Fruit fly (Drosophila melanogaster) whole organism, embryonic: ENCODE measurements around the gene SCCRO4.

Experiments
- Abd-B ChIP-seq: fragments of 200-800 bp; sonication (Bioruptor generic); optimal IDR thresholded peaks from 2 replicates; lab custom pipeline; 2018; ENCODE audit warnings: missing biosample characterization, mild to moderate bottlenecking, missing genetic modification characterization, moderate library complexity
- Atf-2 ChIP-seq: fragments of 200-800 bp; sonication (Bioruptor generic); optimal IDR thresholded peaks from 2 replicates; lab custom pipeline; 2016; ENCODE audit warnings: missing biosample characterization, missing genetic modification characterization
- Awh ChIP-seq: fragments of 200-800 bp; sonication (Bioruptor generic); IDR thresholded peaks from 2 replicates; pipeline ENCODE4, ENCODE4 v1.3.6; 2022; ENCODE audit warnings: missing biosample characterization, missing genetic modification characterization
- CG10321 ChIP-seq: fragments of 200-800 bp; sonication (Bioruptor generic); IDR thresholded peaks from 2 replicates; pipeline ENCODE4 v1.3.6; 2022; ENCODE audit warnings: missing biosample characterization, missing genetic modification characterization
- CG10654 ChIP-seq: fragments of 200-800 bp; sonication (Bioruptor generic); optimal IDR thresholded peaks from 2 replicates; lab custom pipeline; 2016; ENCODE audit warnings: missing biosample characterization, missing genetic modification characterization
- CG1529 ChIP-seq: fragments of 200-800 bp; sonication (Bioruptor generic); optimal IDR thresholded peaks from 3 replicates; lab custom pipeline; 2018; ENCODE audit warnings: missing biosample characterization, missing genetic modification characterization
- CG1647 ChIP-seq: fragments of 200-800 bp; sonication (Bioruptor generic); optimal IDR thresholded peaks from 3 replicates; lab custom pipeline; 2016; ENCODE audit warnings: missing biosample characterization, missing genetic modification characterization
- CG16779 ChIP-seq: fragments of 200-800 bp; sonication (Bioruptor generic); IDR thresholded peaks from 2 replicates; pipeline ENCODE4 v1.3.6; 2022; ENCODE audit warnings: missing biosample characterization, missing genetic modification characterization
- CG17186 ChIP-seq: fragments of 200-800 bp; sonication (Bioruptor generic); optimal IDR thresholded peaks from 3 replicates; lab custom pipeline; 2017; ENCODE audit warnings: missing biosample characterization, missing genetic modification reagents, missing genetic modification characterization
- CG2712 ChIP-seq: fragments of 200-800 bp; optimal IDR thresholded peaks from 3 replicates; lab custom pipeline; 2019; ENCODE audit warnings: missing biosample characterization, mild to moderate bottlenecking, missing genetic modification characterization, moderate library complexity
- CG34224 ChIP-seq: fragments of 200-800 bp; sonication (Bioruptor generic); IDR thresholded peaks from 3 replicates; pipeline ENCODE4 v1.3.6; 2022; ENCODE audit warnings: missing biosample characterization, missing genetic modification characterization; ENCODE audit not compliant: partially characterized antibody
- CG34376 ChIP-seq: fragments of 200-800 bp; sonication (Bioruptor generic); optimal IDR thresholded peaks from 2 replicates; lab custom pipeline; 2018; ENCODE audit warnings: missing biosample characterization, mild to moderate bottlenecking, missing genetic modification characterization
- CG3995 ChIP-seq: fragments of 200-800 bp; sonication (Bioruptor generic); optimal IDR thresholded peaks from 3 replicates; lab custom pipeline; 2016; ENCODE audit warnings: missing biosample characterization, missing genetic modification characterization
- CG5180 ChIP-seq: fragments of 200-800 bp; sonication (Bioruptor generic); optimal IDR thresholded peaks from 3 replicates; lab custom pipeline; 2017; ENCODE audit warnings: missing biosample characterization, missing genetic modification characterization, mild to moderate bottlenecking, moderate library complexity, missing genetic modification reagents
- CG5245 ChIP-seq: fragments of 200-800 bp; sonication (Bioruptor generic); optimal IDR thresholded peaks from 3 replicates; lab custom pipeline; 2016; ENCODE audit warnings: missing biosample characterization, missing genetic modification characterization
- CG8281 ChIP-seq: fragments of 200-800 bp; sonication (Bioruptor generic); optimal IDR thresholded peaks from 2 replicates; lab custom pipeline; 2018; ENCODE audit warnings: missing biosample characterization, mild to moderate bottlenecking, missing genetic modification characterization, moderate library complexity
- CG9876 ChIP-seq: fragments of 200-800 bp; sonication (Bioruptor generic); optimal IDR thresholded peaks from 2 replicates; lab custom pipeline; 2016; ENCODE audit warnings: missing biosample characterization, missing genetic modification characterization
- CHES-1-like ChIP-seq: fragments of 200-800 bp; sonication (Bioruptor generic); optimal IDR thresholded peaks from 2 replicates; lab custom pipeline; 2016; ENCODE audit warnings: missing biosample characterization, missing genetic modification characterization
- Dfd ChIP-seq, 2 experiments: fragments of >200 bp; optimal IDR thresholded peaks; 2 replicates each; lab custom pipeline; 2017; ENCODE audit warnings: missing biosample characterization in 2 of 2, missing genetic modification characterization in 2 of 2
- Doc3 ChIP-seq: fragments of 200-800 bp; sonication (Bioruptor generic); IDR thresholded peaks from 3 replicates; pipeline ENCODE4 v1.3.6; 2022; ENCODE audit warnings: missing biosample characterization, missing genetic modification characterization; ENCODE audit not compliant: partially characterized antibody
- Ets97D ChIP-seq: fragments of 200-800 bp; sonication (Bioruptor generic); optimal IDR thresholded peaks from 3 replicates; lab custom pipeline; 2016; ENCODE audit warnings: missing biosample characterization, missing genetic modification characterization
- HLH3B ChIP-seq: fragments of 200-800 bp; sonication (Bioruptor generic); IDR thresholded peaks from 2 replicates; pipeline ENCODE4 v1.3.6; 2022; ENCODE audit warnings: missing biosample characterization, missing genetic modification characterization
- HLH54F ChIP-seq: fragments of 200-800 bp; sonication (Bioruptor generic); optimal IDR thresholded peaks from 3 replicates; lab custom pipeline; 2016; ENCODE audit warnings: missing biosample characterization, missing genetic modification characterization
- NK7.1 ChIP-seq: fragments of 200-800 bp; sonication (Bioruptor generic); optimal IDR thresholded peaks from 3 replicates; lab custom pipeline; 2016; ENCODE audit warnings: missing biosample characterization, missing genetic modification characterization
- Oaz ChIP-seq: fragments of 200-800 bp; sonication (Bioruptor generic); IDR thresholded peaks from 2 replicates; pipeline ENCODE4 v1.3.6; 2022; ENCODE audit warnings: missing biosample characterization, missing genetic modification characterization
- Opbp ChIP-seq: fragments of 200-800 bp; sonication (Bioruptor generic); IDR thresholded peaks from 3 replicates; pipeline ENCODE4 v1.3.6; 2022; ENCODE audit warnings: missing biosample characterization, missing genetic modification characterization; ENCODE audit not compliant: partially characterized antibody
- Ravus ChIP-seq: fragments of 200-800 bp; sonication (Bioruptor generic); IDR thresholded peaks from 2 replicates; pipeline ENCODE4 v1.3.6; 2022; ENCODE audit warnings: missing biosample characterization, missing genetic modification characterization
- Sry-β ChIP-seq: fragments of 200-800 bp; sonication (Bioruptor generic); optimal IDR thresholded peaks from 2 replicates; lab custom pipeline; 2018; ENCODE audit warnings: missing biosample characterization, mild to moderate bottlenecking, missing genetic modification characterization, moderate library complexity
- Vsx1 ChIP-seq: fragments of 200-800 bp; sonication (Bioruptor generic); optimal IDR thresholded peaks from 2 replicates; lab custom pipeline; 2017; ENCODE audit warnings: missing biosample characterization, mild to moderate bottlenecking, missing genetic modification characterization, missing genetic modification reagents
- amos ChIP-seq: fragments of 200-800 bp; sonication (Bioruptor generic); IDR thresholded peaks from 2 replicates; pipeline ENCODE4 v1.3.6; 2022; ENCODE audit warnings: missing biosample characterization, missing genetic modification characterization; ENCODE audit not compliant: partially characterized antibody
- ap ChIP-seq: fragments of 200-800 bp; sonication (Bioruptor generic); IDR thresholded peaks from 2 replicates; pipeline ENCODE4 v1.3.6; 2022; ENCODE audit warnings: missing biosample characterization, missing genetic modification characterization
- ara ChIP-seq: fragments of 200-800 bp; sonication (Bioruptor generic); IDR thresholded peaks from 2 replicates; pipeline ENCODE4 v1.3.6; 2022; ENCODE audit warnings: missing biosample characterization, missing genetic modification characterization
- bbx ChIP-seq: fragments of 200-800 bp; sonication (Bioruptor generic); IDR thresholded peaks from 2 replicates; pipeline ENCODE4 v1.3.6; 2022; ENCODE audit warnings: missing biosample characterization, missing genetic modification characterization; ENCODE audit not compliant: partially characterized antibody
- da ChIP-seq: fragments of 200-800 bp; sonication (Bioruptor generic); optimal IDR thresholded peaks from 2 replicates; lab custom pipeline; 2016; ENCODE audit warnings: missing biosample characterization, missing genetic modification characterization
- en ChIP-seq: fragments of 200-800 bp; sonication (Bioruptor generic); optimal IDR thresholded peaks from 2 replicates; lab custom pipeline; 2016; ENCODE audit warnings: missing biosample characterization, missing genetic modification characterization
- ftz-f1 ChIP-seq: fragments of 200-800 bp; sonication (Bioruptor generic); optimal IDR thresholded peaks from 2 replicates; lab custom pipeline; 2016; ENCODE audit warnings: missing biosample characterization, missing genetic modification characterization
- gem ChIP-seq: fragments of 200-800 bp; sonication (Bioruptor generic); optimal IDR thresholded peaks from 2 replicates; lab custom pipeline; 2019; ENCODE audit warnings: missing biosample characterization, mild to moderate bottlenecking, missing genetic modification characterization, moderate library complexity
- gsb ChIP-seq: fragments of 200-800 bp; sonication (Bioruptor generic); IDR thresholded peaks from 2 replicates; pipeline ENCODE4 v1.3.6; 2022; ENCODE audit warnings: missing biosample characterization, missing genetic modification characterization
- kah ChIP-seq: fragments of 200-800 bp; sonication (Bioruptor generic); optimal IDR thresholded peaks from 2 replicates; lab custom pipeline; 2018; ENCODE audit warnings: missing biosample characterization, mild to moderate bottlenecking, missing genetic modification characterization
- kay ChIP-seq: fragments of 200-800 bp; sonication (Bioruptor generic); optimal IDR thresholded peaks from 2 replicates; lab custom pipeline; 2016; ENCODE audit warnings: missing biosample characterization, missing genetic modification characterization
- mam ChIP-seq: fragments of 200-800 bp; sonication (Bioruptor generic); optimal IDR thresholded peaks from 3 replicates; lab custom pipeline; 2016; ENCODE audit warnings: missing biosample characterization, missing genetic modification characterization
- pan ChIP-seq, 4 experiments: fragments of >200 bp in 3 of 4; fragments of 200-800 bp in 1 of 4; sonication (Bioruptor generic) in 1 of 4; optimal IDR thresholded peaks in 3 of 4; IDR thresholded peaks in 1 of 4; 2 replicates each; pipeline versions ENCODE4 v1.3.6 to Lab custom; 2017 to 2022; ENCODE audit warnings: missing biosample characterization in 2 of 4, missing genetic modification characterization in 2 of 4, mixed read lengths in 1 of 4
- phol ChIP-seq: fragments of 200-800 bp; sonication (Bioruptor generic); optimal IDR thresholded peaks from 3 replicates; lab custom pipeline; 2018; ENCODE audit warnings: missing biosample characterization, mild to moderate bottlenecking, missing genetic modification characterization, moderate library complexity
- pzg ChIP-seq: fragments of 200-800 bp; sonication (Bioruptor generic); optimal IDR thresholded peaks from 3 replicates; lab custom pipeline; 2018; ENCODE audit warnings: missing biosample characterization, mild to moderate bottlenecking, missing genetic modification characterization, moderate library complexity
- sc ChIP-seq, 3 experiments: fragments of >200 bp in 2 of 3; fragments of 200-800 bp in 1 of 3; sonication (Bioruptor generic) in 1 of 3; optimal IDR thresholded peaks; 2 replicates in 2 of 3; 3 replicates in 1 of 3; lab custom pipeline; 2017; ENCODE audit warnings: mild to moderate bottlenecking in 1 of 3, missing biosample characterization in 1 of 3, missing genetic modification characterization in 1 of 3, missing genetic modification reagents in 1 of 3
- schlank ChIP-seq: fragments of 200-800 bp; sonication (Bioruptor generic); optimal IDR thresholded peaks from 2 replicates; lab custom pipeline; 2018; ENCODE audit warnings: missing biosample characterization, mild to moderate bottlenecking, missing genetic modification characterization
- vvl ChIP-seq: fragments of 200-800 bp; sonication (Bioruptor generic); IDR thresholded peaks from 2 replicates; pipeline ENCODE4 v1.3.6; 2022; ENCODE audit warnings: missing biosample characterization, missing genetic modification characterization

Gene SCCRO4

DNA sequence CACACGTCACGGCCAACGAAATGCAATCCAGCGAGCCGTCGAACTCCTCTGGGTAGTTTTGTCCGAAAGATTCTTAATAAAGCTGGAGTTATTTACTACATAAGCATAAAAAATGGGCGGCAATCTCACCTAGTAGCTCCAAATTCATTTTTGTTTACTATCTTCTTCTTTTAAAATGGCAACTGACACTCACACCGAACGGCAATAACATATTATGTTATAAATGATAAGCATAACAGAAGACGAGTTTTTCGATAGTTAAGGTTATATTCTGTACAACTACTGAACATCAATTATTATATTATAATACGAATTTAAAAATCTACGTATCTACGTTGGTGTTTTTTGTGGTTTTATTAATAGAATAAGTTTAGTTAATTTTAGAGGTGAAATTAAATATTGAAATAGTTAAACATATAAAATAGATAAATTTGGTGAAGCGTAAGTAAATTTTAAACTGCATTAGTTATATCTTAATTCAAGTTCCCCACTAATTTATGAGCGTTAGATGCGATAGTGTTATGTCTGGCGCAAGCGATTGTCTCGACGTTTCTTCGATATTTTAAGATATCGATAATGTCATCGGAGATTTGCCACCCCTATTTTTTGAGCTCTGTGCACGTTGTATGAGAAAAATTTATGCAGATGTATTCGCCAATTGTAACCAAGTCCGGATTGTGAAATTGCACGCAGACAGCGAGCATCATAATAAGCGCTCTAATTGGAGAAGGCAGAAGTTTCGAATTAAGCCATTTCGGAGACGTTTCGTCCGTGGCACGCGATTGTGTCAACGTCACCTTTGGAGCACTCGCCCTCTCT, 48.8 kb downstream of the SCCRO4 start, which contains the start of the genes Rbbp5 and eRF1 (continued):
- TF ChIP-seq da (GFP tag; lab: Kevin White, UChicago) (no peak), CG10654 (GFP tag; lab: Kevin White, UChicago) (peak; percentile 73), CG1529 (GFP tag; lab: Kevin White, UChicago) (peak; percentile 12), en (no peak), kah (GFP tag; lab: Kevin White, UChicago) (no peak), sc (optimal IDR thresholded peaks at IDR 0.05; lab: Kevin White, UChicago) (no peak), sc (GFP tag; optimal IDR thresholded peaks at IDR 0.05; lab: Kevin White, UChicago) (peak; percentile 7), CG8281 (tag; lab: Kevin White, UChicago) (no peak), Awh (GFP tag; lab: Robert Waterston, UW) (peak; percentile 75), Ets97D (GFP tag; lab: Kevin White, UChicago) (peak; percentile 54), CG5245 (GFP tag; lab: Kevin White, UChicago) (peak; percentile 52), ap (GFP tag; lab: Robert Waterston, UW) (peak; percentile 63), HLH54F (GFP tag; lab: Kevin White, UChicago) (peak; percentile 75), vvl (GFP tag; lab: Robert Waterston, UW) (peak; percentile 16; the same call in 1 of the 2 replicates), Dfd (GFP tag; optimal IDR thresholded peaks at IDR 0.05; lab: Kevin White, UChicago) (no peak), HLH3B (GFP tag; lab: Robert Waterston, UW) (peak; percentile 65; the same call in 1 of the 2 replicates), CG17186 (peak; percentile 48), bbx (GFP tag; lab: Robert Waterston, UW) (peak; percentile 93), CG16779 (GFP tag; lab: Robert Waterston, UW) (no peak), amos (peak; percentile 96), kay (GFP tag; lab: Kevin White, UChicago) (peak; percentile 51), CG10321 (0 out of 2 replicates have a peak, but pooled peaks have one; percentile 31), CG1647 (GFP tag; lab: Kevin White, UChicago) (peak; percentile 62), CHES-1-like (GFP tag; lab: Kevin White, UChicago) (peak; percentile 16), gem (tag; lab: Kevin White, UChicago) (peak; percentile 89), CG5180 (GFP tag; lab: Kevin White, UChicago) (no peak), ftz-f1 (GFP tag; lab: Kevin White, UChicago) (no peak), CG2712 (tag; lab: Kevin White, UChicago) (peak; percentile 85), Atf-2 (peak; percentile 28), Ravus (GFP tag; lab: Robert Waterston, UW) (peak; percentile 40), NK7.1 (GFP tag; lab: Kevin White, UChicago) (no peak), pzg (GFP tag; lab: Kevin White, UChicago) (peak; percentile 64), Abd-B (peak; percentile 72), pan (optimal IDR thresholded peaks at IDR 0.05; lab: Kevin White, UChicago) (no peak), pan (GFP tag; optimal IDR thresholded peaks at IDR 0.05 in 1 of 2, IDR thresholded peaks at IDR 0.05 in 1 of 2) (peak in 1 of 2 experiments; percentile 74), CG9876 (peak; percentile 38), schlank (tag; lab: Kevin White, UChicago) (no peak), gsb (GFP tag; lab: Robert Waterston, UW) (no peak; the same call in 1 of the 2 replicates), CG3995 (GFP tag; lab: Kevin White, UChicago) (peak; percentile 25), phol (tag; lab: Kevin White, UChicago) (peak; percentile 84), mam (GFP tag; lab: Kevin White, UChicago) (peak; percentile 81), Opbp (GFP tag; lab: Robert Waterston, UW) (peak; percentile 94), CG34376 (peak; percentile 24), CG34224 (peak; percentile 85), ara (GFP tag; lab: Robert Waterston, UW) (peak; percentile 69), Sry-β (GFP tag; lab: Kevin White, UChicago) (no peak), Oaz (peak; percentile 69), Vsx1 (no peak), Doc3 (GFP tag; lab: Robert Waterston, UW) (peak; percentile 74)
